Worm (Caenorhabditis elegans) whole organism, L4 larva: ENCODE data around the gene haf-2.

Experiments used
- F37D6.2 ChIP-seq: sonication (generic microtip); optimal IDR thresholded peaks from 2 replicates; lab custom pipeline; 2016; ENCODE audit warnings: mild to moderate bottlenecking, missing genetic modification characterization, missing compliant biosample characterization
- R02D3.7 ChIP-seq: fragments of 150-350 bp; sonication (generic microtip); optimal IDR thresholded peaks from 3 replicates; lab custom pipeline; 2014; ENCODE audit warnings: missing biosample characterization, missing genetic modification characterization
- T20F7.1 ChIP-seq: fragments of 200-800 bp; sonication (Bioruptor generic); optimal IDR thresholded peaks from 2 replicates; lab custom pipeline; 2018; ENCODE audit warnings: mild to moderate bottlenecking, missing genetic modification characterization, missing compliant biosample characterization
- T26A8.4 ChIP-seq: fragments of 200-800 bp; sonication (Bioruptor generic); IDR thresholded peaks from 2 replicates; pipeline ENCODE4 v1.3.6; 2022; ENCODE audit warnings: missing genetic modification characterization, missing compliant biosample characterization
- Y48G9A.11 ChIP-seq: fragments of 200-800 bp; sonication (Bioruptor generic); IDR thresholded peaks from 2 replicates; pipeline ENCODE4 v1.3.6; 2022; ENCODE audit warnings: missing genetic modification reagents, missing genetic modification characterization, missing compliant biosample characterization
- Y5F2A.4 ChIP-seq: fragments of 200-800 bp; sonication (Bioruptor generic); optimal IDR thresholded peaks from 2 replicates; lab custom pipeline; 2018; ENCODE audit warnings: mild to moderate bottlenecking, missing genetic modification characterization, missing compliant biosample characterization
- ZK546.5 ChIP-seq, 2 experiments: sonication (generic microtip); optimal IDR thresholded peaks; 2 replicates each; lab custom pipeline; 2017; ENCODE audit warnings: missing biosample characterization in 2 of 2, missing genetic modification characterization in 2 of 2
- aha-1 ChIP-seq: fragments of 150-350 bp; peaks from one replicate; lab custom pipeline; 2014; ENCODE audit warnings: missing biosample characterization, missing genetic modification characterization
- ceh-20 ChIP-seq: fragments of 200-800 bp; sonication (Bioruptor generic); IDR thresholded peaks from 2 replicates; pipeline ENCODE4 v1.3.6; 2022; ENCODE audit warnings: missing genetic modification reagents, missing genetic modification characterization, missing compliant biosample characterization
- ceh-82 ChIP-seq: sonication (generic microtip); optimal IDR thresholded peaks from 2 replicates; lab custom pipeline; 2017; ENCODE audit warnings: missing biosample characterization, missing genetic modification characterization
- ces-1 ChIP-seq: fragments of 150-350 bp; sonication (generic microtip); optimal IDR thresholded peaks from 4 replicates; lab custom pipeline; 2014; ENCODE audit warnings: missing biosample characterization, missing genetic modification reagents, missing genetic modification characterization
- ctbp-1 ChIP-seq: fragments of 200-800 bp; sonication (Bioruptor generic); IDR thresholded peaks from 2 replicates; pipeline ENCODE4 v1.3.6; 2022; ENCODE audit warnings: missing genetic modification reagents, missing genetic modification characterization, missing compliant biosample characterization
- daf-16 ChIP-seq, 3 experiments: sonication (generic microtip); optimal IDR thresholded peaks; 2 replicates each; lab custom pipeline; 2016 to 2017; ENCODE audit warnings: missing genetic modification characterization in 3 of 3, missing genetic modification reagents in 3 of 3, mild to moderate bottlenecking in 2 of 3, missing compliant biosample characterization in 2 of 3, missing biosample characterization in 1 of 3, moderate library complexity in 1 of 3
- daf-8 ChIP-seq: fragments of 200-800 bp; sonication (Bioruptor generic); IDR thresholded peaks from 2 replicates; pipeline ENCODE4 v1.3.6; 2022; ENCODE audit warnings: missing genetic modification characterization, missing compliant biosample characterization
- dmd-6 ChIP-seq: fragments of 200-800 bp; sonication (Bioruptor generic); IDR thresholded peaks from 2 replicates; pipeline ENCODE4 v1.3.6; 2022; ENCODE audit warnings: missing genetic modification reagents, missing genetic modification characterization, missing compliant biosample characterization
- egl-43 ChIP-seq: fragments of 200-800 bp; sonication (Bioruptor generic); IDR thresholded peaks from 2 replicates; pipeline ENCODE4 v1.3.6; 2022; ENCODE audit warnings: missing genetic modification reagents, missing genetic modification characterization, missing compliant biosample characterization
- fkh-10 ChIP-seq: fragments of 150-350 bp; optimal IDR thresholded peaks from 2 replicates; lab custom pipeline; 2014; ENCODE audit warnings: missing biosample characterization, missing genetic modification reagents, missing genetic modification characterization
- fos-1 ChIP-seq: fragments of 150-350 bp; optimal IDR thresholded peaks from 2 replicates; lab custom pipeline; 2014; ENCODE audit warnings: missing biosample characterization, missing genetic modification characterization
- gei-8 ChIP-seq: fragments of 200-800 bp; sonication (Bioruptor generic); optimal IDR thresholded peaks from 2 replicates; lab custom pipeline; 2018; ENCODE audit warnings: mild to moderate bottlenecking, missing genetic modification characterization, missing compliant biosample characterization
- hif-1 ChIP-seq, 2 experiments: sonication (generic microtip); optimal IDR thresholded peaks; 2 replicates each; lab custom pipeline; 2016 to 2017; ENCODE audit warnings: missing compliant biosample characterization in 2 of 2, missing genetic modification characterization in 2 of 2, missing genetic modification reagents in 2 of 2, missing genotype in 2 of 2, mild to moderate bottlenecking in 1 of 2
- hlh-11 ChIP-seq: fragments of 200-800 bp; sonication (Bioruptor generic); optimal IDR thresholded peaks from 2 replicates; lab custom pipeline; 2018; ENCODE audit warnings: mild to moderate bottlenecking, missing genetic modification characterization, missing compliant biosample characterization
- hlh-30 ChIP-seq: sonication (generic microtip); optimal IDR thresholded peaks from 2 replicates; lab custom pipeline; 2017; ENCODE audit warnings: antibody characterized with exemption, mild to moderate bottlenecking, missing genetic modification characterization, missing compliant biosample characterization; ENCODE audit not compliant: insufficient read depth
- lim-7 ChIP-seq: fragments of 200-800 bp; sonication (Bioruptor generic); IDR thresholded peaks from 2 replicates; pipeline ENCODE4 v1.3.6; 2022; ENCODE audit warnings: missing genetic modification characterization, missing compliant biosample characterization
- lin-1 ChIP-seq: fragments of 200-800 bp; sonication (Bioruptor generic); IDR thresholded peaks from 2 replicates; pipeline ENCODE4 v1.3.6; 2022; ENCODE audit warnings: missing genetic modification reagents, missing genetic modification characterization, missing compliant biosample characterization
- lin-38 ChIP-seq: fragments of 200-800 bp; sonication (Bioruptor generic); IDR thresholded peaks from 2 replicates; pipeline ENCODE4 v1.3.6; 2022; ENCODE audit warnings: missing genetic modification reagents, missing genetic modification characterization, missing compliant biosample characterization
- lsy-2 ChIP-seq, 2 experiments: fragments of 150-350 bp in 1 of 2; sonication (generic microtip) in 1 of 2; optimal IDR thresholded peaks; 2 replicates each; lab custom pipeline; 2014 to 2017; ENCODE audit warnings: missing biosample characterization in 2 of 2, missing genetic modification characterization in 2 of 2
- madf-9 ChIP-seq: fragments of 200-800 bp; sonication (Bioruptor generic); conservative IDR thresholded peaks from 2 replicates; pipeline ENCODE4 v1.3.6; 2022; ENCODE audit warnings: missing genetic modification reagents, missing genetic modification characterization, missing compliant biosample characterization
- mdl-1 ChIP-seq, 2 experiments: fragments of 150-350 bp in 1 of 2; sonication (generic microtip) in 1 of 2; optimal IDR thresholded peaks; 2 replicates each; lab custom pipeline; 2014 to 2017; ENCODE audit warnings: missing biosample characterization in 2 of 2, missing genetic modification characterization in 2 of 2
- mep-1 ChIP-seq: fragments of 150-350 bp; sonication (generic microtip); optimal IDR thresholded peaks from 3 replicates; lab custom pipeline; 2014; ENCODE audit warnings: missing biosample characterization, missing genetic modification characterization
- mes-2 ChIP-seq: sonication (generic microtip); optimal IDR thresholded peaks from 2 replicates; lab custom pipeline; 2016; ENCODE audit warnings: missing genotype, mild to moderate bottlenecking, missing genetic modification characterization, missing compliant biosample characterization; ENCODE audit not compliant: poor library complexity, severe bottlenecking
- mxl-2 ChIP-seq: fragments of 200-800 bp; sonication (Bioruptor generic); conservative IDR thresholded peaks from 2 replicates; pipeline ENCODE4 v1.3.6; 2022; ENCODE audit warnings: missing genetic modification reagents, missing genetic modification characterization, missing compliant biosample characterization
- nhr-102 ChIP-seq: sonication (generic microtip); optimal IDR thresholded peaks from 2 replicates; lab custom pipeline; 2016; ENCODE audit warnings: mild to moderate bottlenecking, missing genetic modification characterization, moderate library complexity, missing compliant biosample characterization
- nhr-11 ChIP-seq: fragments of 150-350 bp; optimal IDR thresholded peaks from 2 replicates; lab custom pipeline; 2014; ENCODE audit warnings: missing biosample characterization, missing genetic modification characterization
- nhr-237 ChIP-seq: sonication (generic microtip); optimal IDR thresholded peaks from 2 replicates; lab custom pipeline; 2017; ENCODE audit warnings: missing biosample characterization, missing genetic modification characterization
- nhr-28 ChIP-seq: fragments of 150-350 bp; optimal IDR thresholded peaks from 2 replicates; lab custom pipeline; 2014; ENCODE audit warnings: missing biosample characterization, missing genetic modification characterization
- nhr-42 ChIP-seq: fragments of 200-800 bp; sonication (Bioruptor generic); IDR thresholded peaks from 2 replicates; pipeline ENCODE4 v1.3.6; 2022; ENCODE audit warnings: missing genetic modification characterization, missing compliant biosample characterization
- nhr-6 ChIP-seq: fragments of 150-350 bp; optimal IDR thresholded peaks from 2 replicates; lab custom pipeline; 2014; ENCODE audit warnings: missing biosample characterization, missing genetic modification characterization
- nhr-76 ChIP-seq: fragments of 150-350 bp; optimal IDR thresholded peaks from 2 replicates; lab custom pipeline; 2014; ENCODE audit warnings: missing biosample characterization, missing genetic modification characterization
- pha-4 ChIP-seq, 2 experiments: fragments of 150-350 bp in 1 of 2; fragments of 200-800 bp in 1 of 2; sonication (Bioruptor generic) in 1 of 2; IDR thresholded peaks in 1 of 2; optimal IDR thresholded peaks in 1 of 2; 2 replicates each; pipeline versions ENCODE4 v1.3.6 to Lab custom; 2014 to 2022; ENCODE audit warnings: missing genetic modification characterization in 2 of 2, missing genetic modification reagents in 2 of 2, missing biosample characterization in 1 of 2, missing compliant biosample characterization in 1 of 2
- pqm-1 ChIP-seq: sonication (generic microtip); optimal IDR thresholded peaks from 2 replicates; lab custom pipeline; 2017; ENCODE audit warnings: missing biosample characterization, missing genetic modification characterization
- rbr-2 ChIP-seq: sonication (generic microtip); optimal IDR thresholded peaks from 2 replicates; lab custom pipeline; 2016; ENCODE audit warnings: missing genotype, missing genetic modification characterization, missing compliant biosample characterization
- sdz-12 ChIP-seq: fragments of 200-800 bp; sonication (Bioruptor generic); optimal IDR thresholded peaks from 2 replicates; lab custom pipeline; 2018; ENCODE audit warnings: mild to moderate bottlenecking, missing genetic modification characterization, missing compliant biosample characterization
- snpc-4 ChIP-seq: fragments of 150-350 bp; optimal IDR thresholded peaks from 2 replicates; lab custom pipeline; 2014; ENCODE audit warnings: missing biosample characterization, missing genetic modification characterization
- tra-1 ChIP-seq: fragments of 200-800 bp; sonication (Bioruptor generic); IDR thresholded peaks from 2 replicates; pipeline ENCODE4 v1.3.6; 2022; ENCODE audit warnings: missing genetic modification reagents, missing genetic modification characterization, missing compliant biosample characterization
- unc-62 ChIP-seq, 3 experiments: fragments of 150-350 bp in 1 of 3; sonication (generic microtip); optimal IDR thresholded peaks in 2 of 3; peaks in 1 of 3; 1 replicate in 1 of 3; 2 replicates in 2 of 3; lab custom pipeline; 2014 to 2017; ENCODE audit warnings: missing biosample characterization in 3 of 3, missing genetic modification characterization in 3 of 3, missing genetic modification reagents in 3 of 3, missing genotype in 1 of 3
- zfp-3 ChIP-seq: fragments of 200-800 bp; sonication (Bioruptor generic); conservative IDR thresholded peaks from 2 replicates; pipeline ENCODE4 v1.3.6; 2022; ENCODE audit warnings: missing genetic modification reagents, missing genetic modification characterization, missing compliant biosample characterization
- zip-2 ChIP-seq: fragments of 150-350 bp; optimal IDR thresholded peaks from 2 replicates; lab custom pipeline; 2014; ENCODE audit warnings: missing biosample characterization, missing genetic modification characterization

Gene haf-2

ce11 chrII:7325063-7325480, 31.2 kb downstream of the haf-2 start (continued):
- TF ChIP-seq unc-62 (GFP tag; optimal IDR thresholded peaks at IDR 0.05 in 1 of 2; lab: Kevin White, UChicago) = no peak
- TF ChIP-seq unc-62 (tag; optimal IDR thresholded peaks at IDR 0.05; lab: Kevin White, UChicago) = no peak
- peak; percentile 50 for TF ChIP-seq fkh-10 (GFP tag; lab: Kevin White, UChicago)
- TF ChIP-seq zfp-3 (GFP tag; lab: Robert Waterston, UW) = no peak
- no peak for TF ChIP-seq nhr-42
- no peak for TF ChIP-seq ceh-82
- TF ChIP-seq pqm-1 (tag; lab: Kevin White, UChicago) = no peak
- no peak for TF ChIP-seq nhr-76
- TF ChIP-seq T20F7.1 (GFP tag; lab: Kevin White, UChicago) = no peak
- no peak for TF ChIP-seq nhr-6 (tag; lab: Kevin White, UChicago)
- peak; percentile 48; the same call in 1 of the 2 replicates for TF ChIP-seq ceh-20 (GFP tag; lab: Robert Waterston, UW)
- TF ChIP-seq mdl-1 (tag; optimal IDR thresholded peaks at IDR 0.05; lab: Kevin White, UChicago) = peak in 1 of 2 experiments; percentile 40
- TF ChIP-seq ZK546.5 (tag; optimal IDR thresholded peaks at IDR 0.05; lab: Kevin White, UChicago) = no peak
- TF ChIP-seq R02D3.7 = no peak
- peak in 1 of 2 experiments; percentile 53 for TF ChIP-seq lsy-2 (tag; optimal IDR thresholded peaks at IDR 0.05; lab: Kevin White, UChicago)
- no peak for TF ChIP-seq snpc-4 (tag; lab: Kevin White, UChicago)
- no peak for TF ChIP-seq nhr-237 (tag; lab: Kevin White, UChicago)
- peak; percentile 33 for TF ChIP-seq mep-1 (tag; lab: Kevin White, UChicago)
- TF ChIP-seq nhr-28 (tag; lab: Kevin White, UChicago) = no peak

- TF ChIP-seq mes-2 (peak; percentile 8), T20F7.1 (GFP tag; lab: Kevin White, UChicago) (no peak), madf-9 (0 out of 2 replicates have a peak, but pooled peaks have one; percentile 50), daf-16 (GFP tag; optimal IDR thresholded peaks at IDR 0.05; lab: Kevin White, UChicago) (no peak), daf-16 (tag; optimal IDR thresholded peaks at IDR 0.05; lab: Kevin White, UChicago) (no peak), egl-43 (0 out of 2 replicates have a peak, but pooled peaks have one; percentile 8), sdz-12 (GFP tag; lab: Kevin White, UChicago) (peak; percentile 16), dmd-6 (0 out of 2 replicates have a peak, but pooled peaks have one; percentile 12), rbr-2 (no peak), T26A8.4 (0 out of 2 replicates have a peak, but pooled peaks have one; percentile 17), zip-2 (no peak), lin-38 (no peak), lim-7 (GFP tag; lab: Robert Waterston, UW) (0 out of 2 replicates have a peak, but pooled peaks have one; percentile 19), ces-1 (GFP tag; lab: Kevin White, UChicago) (no peak), fos-1 (tag; lab: Kevin White, UChicago) (no peak), pha-4 (GFP tag; IDR thresholded peaks at IDR 0.05; lab: Robert Waterston, UW) (no peak), pha-4 (tag; optimal IDR thresholded peaks at IDR 0.05; lab: Kevin White, UChicago) (no peak), hlh-30 (peak; percentile 24)
These were observed 32.3 kb downstream of the haf-2 start, which contains the start of gene F21D12.3 for ce11 chrII:7323925-7324324. F21D12.3 (minus strand) TSS chrII:7324025.

- no peak for TF ChIP-seq nhr-102 (tag; lab: Kevin White, UChicago)
- TF ChIP-seq hif-1 (tag; optimal IDR thresholded peaks at IDR 0.05; lab: Kevin White, UChicago) = peak in 1 of 2 experiments; percentile 21
- no peak for TF ChIP-seq gei-8 (GFP tag; lab: Kevin White, UChicago)
- TF ChIP-seq daf-8 = no peak
- TF ChIP-seq Y48G9A.11 (GFP tag; lab: Robert Waterston, UW) = no peak
- TF ChIP-seq tra-1 (GFP tag; lab: Robert Waterston, UW) = no peak
- TF ChIP-seq ctbp-1 = peak; percentile 37; the same call in 1 of the 2 replicates
- TF ChIP-seq Y5F2A.4 (GFP tag; lab: Kevin White, UChicago) = no peak
- no peak for TF ChIP-seq F37D6.2 (tag; lab: Kevin White, UChicago)
- TF ChIP-seq mxl-2 (GFP tag; lab: Robert Waterston, UW) = no peak
- TF ChIP-seq hlh-11 (tag; lab: Kevin White, UChicago) = peak; percentile 75
- peak; percentile 99 for TF ChIP-seq aha-1 (tag; lab: Kevin White, UChicago)
- TF ChIP-seq mep-1 (tag; lab: Kevin White, UChicago) = peak; percentile 18
- peak; percentile 38; the same call in 1 of the 2 replicates for TF ChIP-seq ceh-20 (GFP tag; lab: Robert Waterston, UW)
- no peak for TF ChIP-seq lin-1 (GFP tag; lab: Robert Waterston, UW)
- TF ChIP-seq lsy-2 (tag; optimal IDR thresholded peaks at IDR 0.05; lab: Kevin White, UChicago) = peak in 1 of 2 experiments; percentile 15
- TF ChIP-seq unc-62 (GFP tag; optimal IDR thresholded peaks at IDR 0.05 in 1 of 2; lab: Kevin White, UChicago) = peak in 1 of 2 experiments; percentile 66
- TF ChIP-seq unc-62 (tag; optimal IDR thresholded peaks at IDR 0.05; lab: Kevin White, UChicago) = no peak
- TF ChIP-seq nhr-11 (tag; lab: Kevin White, UChicago) = peak; percentile 85
These were observed 32.9 kb downstream of the haf-2 start for ce11 chrII:7323317-7323716.
